Worm (Caenorhabditis elegans): ENCODE measurements around the gene chil-7.

Gene chil-7

DNA sequence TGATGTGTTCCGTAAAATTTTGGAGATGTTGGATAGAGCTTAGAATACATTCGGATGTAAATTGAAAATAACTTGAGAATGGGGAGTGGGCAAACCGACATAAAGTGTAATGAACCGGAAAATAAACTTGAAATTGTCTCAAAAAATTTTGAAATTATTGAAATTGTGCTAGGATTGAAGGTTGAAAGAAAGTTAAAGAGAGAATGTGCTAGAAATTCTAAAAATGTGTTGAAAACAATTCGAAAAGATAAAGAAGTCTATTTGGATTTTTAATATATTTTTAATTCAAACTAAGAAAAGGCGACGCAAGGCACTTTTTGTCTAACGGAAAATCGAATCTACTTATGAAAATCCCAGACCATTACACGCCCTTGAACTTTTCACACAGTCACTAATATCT is 37.1 kb downstream of the chil-7 start, which contains the start of gene ZK938.3:
TSS of gene ZK938.3 (minus strand) at position 101 of the 400 bp plus-strand sequence.
- no peak for TF ChIP-seq drap-1 (GFP tag; optimal IDR thresholded peaks at IDR 0.05)
- no peak for TF ChIP-seq M03D4.4 (tag; optimal IDR thresholded peaks at IDR 0.05)
- TF ChIP-seq zip-8 (tag; optimal IDR thresholded peaks at IDR 0.05), result no peak
- TF ChIP-seq ces-1 (GFP tag; optimal IDR thresholded peaks at IDR 0.05), result no peak
- no peak for TF ChIP-seq elt-1 (tag; optimal IDR thresholded peaks at IDR 0.05; ENCODE audit: borderline replicate concordance, insufficient read depth)
- no peak for TF ChIP-seq lin-32 (GFP tag; optimal IDR thresholded peaks at IDR 0.05)
- TF ChIP-seq ztf-11 (tag; optimal IDR thresholded peaks at IDR 0.05), result no peak
- TF ChIP-seq flh-1 (GFP tag; optimal IDR thresholded peaks at IDR 0.05), result no peak
- no peak for TF ChIP-seq elt-3 (tag; optimal IDR thresholded peaks at IDR 0.05)

DNA sequence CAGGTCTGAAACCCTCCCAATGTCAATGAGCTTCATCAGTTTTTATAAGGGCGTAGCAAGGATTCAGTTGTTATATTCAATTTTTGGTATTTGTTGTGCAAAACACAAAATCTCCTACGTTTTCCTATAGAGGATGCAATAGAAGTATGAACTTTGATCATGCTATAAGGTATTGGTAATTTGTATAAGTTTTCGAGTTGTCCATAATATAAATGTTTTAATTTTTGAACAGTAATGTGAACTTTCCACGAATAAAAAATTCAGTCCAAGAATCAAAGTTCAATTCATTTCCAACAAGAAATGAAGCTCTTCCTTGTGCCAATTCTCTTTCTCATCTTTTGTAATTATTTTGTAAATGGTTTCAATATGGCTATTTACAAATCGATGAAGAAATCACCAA is 39.9 kb downstream of the chil-7 start, which contains the start of gene ZK938.12:
TSS of gene ZK938.12 (plus strand) at position 301 of the 400 bp plus-strand sequence.
- TF ChIP-seq drap-1 (GFP tag; optimal IDR thresholded peaks at IDR 0.05), result no peak
- no peak for TF ChIP-seq ham-2 (GFP tag; optimal IDR thresholded peaks at IDR 0.05)
- TF ChIP-seq snpc-4 (tag; optimal IDR thresholded peaks at IDR 0.05), result no peak
- TF ChIP-seq pha-4 (tag; optimal IDR thresholded peaks at IDR 0.05), result no peak
- TF ChIP-seq sptf-1 (tag; optimal IDR thresholded peaks at IDR 0.05), result no peak
- no peak for TF ChIP-seq ztf-11 (tag; optimal IDR thresholded peaks at IDR 0.05)
- no peak for TF ChIP-seq unc-120 (tag; optimal IDR thresholded peaks at IDR 0.05; ENCODE audit: poor library complexity, severe bottlenecking)
- TF ChIP-seq bed-3 (GFP tag; optimal IDR thresholded peaks at IDR 0.05), result no peak
- no peak for TF ChIP-seq lin-13 (tag; optimal IDR thresholded peaks at IDR 0.05)
- TF ChIP-seq ceh-83 (GFP tag; optimal IDR thresholded peaks at IDR 0.05), result no peak
- TF ChIP-seq ceh-39 (tag; optimal IDR thresholded peaks at IDR 0.05), result no peak
- TF ChIP-seq mab-5 (tag; optimal IDR thresholded peaks at IDR 0.05), result no peak
- no peak for TF ChIP-seq hlh-1 (tag; optimal IDR thresholded peaks at IDR 0.05)

DNA sequence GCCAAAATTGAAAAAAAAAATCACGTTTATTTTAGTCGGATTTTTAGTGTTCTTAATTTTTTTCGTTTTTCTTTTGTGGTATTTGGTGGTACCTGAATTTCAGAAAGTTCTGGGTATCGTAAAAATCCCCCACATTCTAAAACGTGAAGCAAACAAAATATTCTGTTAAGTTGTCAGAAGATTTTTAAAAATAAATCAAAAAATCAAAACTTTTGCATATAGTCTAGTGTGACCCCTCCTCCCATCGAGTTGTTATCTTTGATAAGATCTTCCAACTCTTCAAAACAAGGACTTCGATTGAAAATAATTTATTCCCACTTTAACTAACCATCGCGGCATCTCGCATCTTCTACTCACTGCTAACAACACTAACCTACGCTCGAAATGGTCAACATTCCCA is 41.9 kb downstream of the chil-7 start, which contains the start of gene ZK938.1:
TSS of gene ZK938.1 (plus strand) at position 301 of the 400 bp plus-strand sequence.
- TF ChIP-seq ham-2 (GFP tag; optimal IDR thresholded peaks at IDR 0.05) (no peak), blmp-1 (tag; optimal IDR thresholded peaks at IDR 0.05) (no peak), elt-1 (tag; optimal IDR thresholded peaks at IDR 0.05; ENCODE audit: borderline replicate concordance, insufficient read depth) (no peak), nhr-2 (tag; optimal IDR thresholded peaks at IDR 0.05) (no peak)

DNA sequence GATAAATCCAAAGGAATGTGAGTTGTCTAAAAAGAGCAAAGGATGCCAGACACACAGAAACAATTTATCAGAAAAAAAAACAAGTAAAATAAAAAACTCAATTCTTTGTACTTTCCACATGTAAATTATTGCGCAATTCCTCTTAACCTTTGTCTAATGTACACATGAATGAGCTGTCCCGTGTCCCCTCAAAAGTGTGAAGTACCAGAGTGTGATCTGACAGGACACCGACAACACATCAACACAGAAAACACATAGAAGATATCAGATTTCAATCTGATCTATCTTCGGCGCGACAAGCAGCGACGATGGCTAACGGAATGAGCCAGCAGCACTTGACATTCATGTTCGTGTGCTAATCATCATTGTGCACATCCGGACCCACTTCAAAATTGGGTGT is 42.5 kb downstream of the chil-7 start:
- peak; percentile 74 for TF ChIP-seq zip-8 (tag; optimal IDR thresholded peaks at IDR 0.05)
- no peak for TF ChIP-seq ham-2 (GFP tag; optimal IDR thresholded peaks at IDR 0.05)
- peak; percentile 77 for TF ChIP-seq nhr-2 (tag; optimal IDR thresholded peaks at IDR 0.05)

DNA sequence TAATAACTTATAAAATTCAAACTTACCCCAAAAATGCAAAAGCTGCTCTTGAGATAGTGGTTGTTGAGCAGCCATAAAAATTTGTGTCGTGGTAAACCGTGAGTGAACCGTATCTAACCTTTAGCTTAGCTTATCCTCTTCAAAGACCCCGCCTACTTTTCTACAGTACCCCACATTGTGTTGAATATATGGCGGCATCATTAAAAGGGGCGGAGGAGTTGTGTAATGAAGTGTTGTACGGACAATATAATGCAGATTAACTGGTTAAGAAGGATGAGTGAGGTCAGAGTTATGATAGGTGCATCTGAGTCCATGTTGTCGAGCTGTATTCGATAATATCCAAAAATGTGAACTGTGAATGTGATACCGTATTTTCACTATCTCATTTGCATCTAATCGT is 43.1 kb downstream of the chil-7 start, which contains the start of gene eyg-1:
TSS of gene eyg-1 (minus strand) at position 101 of the 400 bp plus-strand sequence.
- TF ChIP-seq nhr-2 (tag; optimal IDR thresholded peaks at IDR 0.05) (peak; percentile 22), unc-62 (GFP tag; optimal IDR thresholded peaks at IDR 0.05) (no peak)

DNA sequence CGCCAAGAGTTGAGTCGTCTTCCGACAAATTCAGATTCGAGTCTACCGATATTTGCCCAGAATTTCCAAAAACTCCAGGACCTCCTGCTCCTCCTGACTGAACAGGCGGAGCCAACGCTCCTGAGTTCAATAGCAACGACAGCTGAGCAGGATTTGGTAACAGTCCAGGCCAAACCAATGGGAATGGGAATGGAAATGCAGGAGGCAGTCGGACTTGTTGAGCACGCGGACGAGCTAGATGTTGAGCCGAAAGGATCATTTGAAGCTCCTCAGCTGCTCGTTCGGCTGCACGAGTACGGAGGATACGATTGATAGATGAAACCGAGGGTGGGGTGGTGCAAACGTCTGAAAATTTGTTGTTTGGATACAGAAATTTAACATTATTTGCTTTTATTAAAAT is 44.0 kb downstream of the chil-7 start:
- no peak for TF ChIP-seq ham-2 (GFP tag; optimal IDR thresholded peaks at IDR 0.05)
- TF ChIP-seq pha-4 (tag; optimal IDR thresholded peaks at IDR 0.05), result no peak
- no peak for TF ChIP-seq bed-3 (GFP tag; optimal IDR thresholded peaks at IDR 0.05)
- no peak for TF ChIP-seq mab-5 (tag; optimal IDR thresholded peaks at IDR 0.05)
- no peak for TF ChIP-seq unc-120 (tag; optimal IDR thresholded peaks at IDR 0.05; ENCODE audit: poor library complexity, severe bottlenecking)
- TF ChIP-seq elt-3 (tag; optimal IDR thresholded peaks at IDR 0.05), result no peak
- no peak for TF ChIP-seq zip-8 (tag; optimal IDR thresholded peaks at IDR 0.05)
- TF ChIP-seq ces-1 (GFP tag; optimal IDR thresholded peaks at IDR 0.05), result no peak
- TF ChIP-seq cnd-1 (tag; optimal IDR thresholded peaks at IDR 0.05), result no peak
- TF ChIP-seq lin-32 (GFP tag; optimal IDR thresholded peaks at IDR 0.05), result no peak
- no peak for TF ChIP-seq lsy-2 (tag; optimal IDR thresholded peaks at IDR 0.05)
- no peak for TF ChIP-seq sem-2 (GFP tag; optimal IDR thresholded peaks at IDR 0.05)
